Fruit fly (Drosophila melanogaster): ENCODE data around the gene CG18476.

Gene CG18476

DNA sequence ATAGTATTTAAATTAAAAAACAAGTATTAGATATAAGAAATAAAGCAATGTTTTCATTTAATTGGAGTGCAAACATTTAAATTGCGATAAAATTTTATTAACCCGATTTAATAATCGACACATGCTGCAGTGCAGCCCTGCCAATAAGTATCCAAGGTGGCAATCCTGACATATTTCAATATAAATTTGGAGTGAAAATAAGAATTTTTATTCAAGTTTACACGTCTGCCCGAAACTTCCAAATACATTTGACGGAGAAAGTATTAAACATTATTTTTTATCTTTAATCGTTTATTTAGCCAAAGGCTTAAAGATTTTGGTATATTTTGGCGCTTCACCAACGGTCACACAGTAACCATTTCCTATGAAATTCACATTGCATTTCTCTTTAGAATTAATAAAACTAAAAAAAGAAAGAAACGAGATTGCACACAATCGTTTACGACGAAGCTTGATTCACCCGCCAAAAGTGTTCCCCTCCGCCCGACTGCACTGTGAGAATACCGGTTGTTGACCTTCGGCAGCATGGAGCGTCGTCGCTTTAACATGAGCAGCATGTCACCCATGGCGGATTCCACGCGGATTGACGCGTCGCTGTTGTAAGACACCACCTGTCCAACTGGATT lies 49.4 kb downstream of the CG18476 start, which contains the start of gene CG14712 (continued):
- TF ChIP-seq CG17385 (GFP tag; optimal IDR thresholded peaks at IDR 0.05) = no peak
- TF ChIP-seq ssp (GFP tag; IDR thresholded peaks at IDR 0.05) = no peak
- TF ChIP-seq CG16813 (GFP tag; IDR thresholded peaks at IDR 0.05; ENCODE audit: partially characterized antibody) = peak; percentile 27; the same call in 1 of the 3 replicates
- no peak for TF ChIP-seq Neu2 (GFP tag; optimal IDR thresholded peaks at IDR 0.05; ENCODE audit: borderline replicate concordance)
- TF ChIP-seq CG17361 (GFP tag; IDR thresholded peaks at IDR 0.05) = no peak
- no peak for TF ChIP-seq Asciz (GFP tag; optimal IDR thresholded peaks at IDR 0.05)
- TF ChIP-seq org-1 (GFP tag; optimal IDR thresholded peaks at IDR 0.05) = no peak
- TF ChIP-seq lmd (GFP tag; IDR thresholded peaks at IDR 0.05) = no peak
- TF ChIP-seq Hmx (GFP tag; optimal IDR thresholded peaks at IDR 0.05) = no peak
- TF ChIP-seq CG1233 (GFP tag; optimal IDR thresholded peaks at IDR 0.05) = no peak
- TF ChIP-seq CG13296 (GFP tag; optimal IDR thresholded peaks at IDR 0.05) = no peak
- TF ChIP-seq tio (GFP tag; optimal IDR thresholded peaks at IDR 0.05) = no peak
- TF ChIP-seq CG17802 (tag; optimal IDR thresholded peaks at IDR 0.05) = no peak
- no peak for TF ChIP-seq CG30403 (GFP tag; optimal IDR thresholded peaks at IDR 0.05)
- peak; percentile 24 for TF ChIP-seq gro (GFP tag; optimal IDR thresholded peaks at IDR 0.05)
- no peak for TF ChIP-seq Hr39 (optimal IDR thresholded peaks at IDR 0.05)
- peak; percentile 55 for TF ChIP-seq HmgZ (tag; optimal IDR thresholded peaks at IDR 0.05)
- peak; percentile 63 for TF ChIP-seq CG7928 (GFP tag; optimal IDR thresholded peaks at IDR 0.05)
- TF ChIP-seq schlank (tag; optimal IDR thresholded peaks at IDR 0.05) = no peak
- peak in 1 of 2 experiments; percentile 28 for TF ChIP-seq Pdp1 (GFP tag; optimal IDR thresholded peaks at IDR 0.05)
- TF ChIP-seq en (GFP tag; optimal IDR thresholded peaks at IDR 0.05) = no peak
- TF ChIP-seq Camta (GFP tag; optimal IDR thresholded peaks at IDR 0.05) = no peak
- no peak for TF ChIP-seq Dek (tag; optimal IDR thresholded peaks at IDR 0.05)
- peak; percentile 48; the same call in 1 of the 2 replicates for TF ChIP-seq hbn (GFP tag; IDR thresholded peaks at IDR 0.05; ENCODE audit: partially characterized antibody)
- no peak for TF ChIP-seq Sry-β (GFP tag; optimal IDR thresholded peaks at IDR 0.05)
- no peak for TF ChIP-seq Oaz (GFP tag; IDR thresholded peaks at IDR 0.05)
- TF ChIP-seq run (tag; optimal IDR thresholded peaks at IDR 0.05) = no peak
- TF ChIP-seq so (GFP tag; IDR thresholded peaks at IDR 0.05) = no peak
- peak; percentile 43 for TF ChIP-seq Nf-YC (tag; optimal IDR thresholded peaks at IDR 0.05)
- peak; percentile 67 for TF ChIP-seq sna (GFP tag; IDR thresholded peaks at IDR 0.05; ENCODE audit: partially characterized antibody)
- TF ChIP-seq knrl (GFP tag; IDR thresholded peaks at IDR 0.05; ENCODE audit: partially characterized antibody) = peak; percentile 50; the same call in 1 of the 3 replicates
- TF ChIP-seq CG14860 (GFP tag; IDR thresholded peaks at IDR 0.05; ENCODE audit: partially characterized antibody) = peak; percentile 50; the same call in 2 of the 3 replicates
- TF ChIP-seq CG16779 (GFP tag; IDR thresholded peaks at IDR 0.05) = no peak
- no peak for TF ChIP-seq NfI (GFP tag; optimal IDR thresholded peaks at IDR 0.05)
- no peak for TF ChIP-seq psq (GFP tag; optimal IDR thresholded peaks at IDR 0.05)
- no peak for TF ChIP-seq tap (tag; optimal IDR thresholded peaks at IDR 0.05)
- TF ChIP-seq scrt (GFP tag; optimal IDR thresholded peaks at IDR 0.05) = no peak
- no peak for TF ChIP-seq Rx (GFP tag; IDR thresholded peaks at IDR 0.05)
- 0 out of 3 replicates have a peak, but pooled peaks have one; percentile 34 for TF ChIP-seq vnd (GFP tag; IDR thresholded peaks at IDR 0.05; ENCODE audit: partially characterized antibody)
- TF ChIP-seq CG8765 (GFP tag; IDR thresholded peaks at IDR 0.05) = no peak
- TF ChIP-seq dysf (GFP tag; IDR thresholded peaks at IDR 0.05) = no peak
- TF ChIP-seq CG17829 (tag; optimal IDR thresholded peaks at IDR 0.05) = peak; percentile 60
- TF ChIP-seq cad (GFP tag; optimal IDR thresholded peaks at IDR 0.05) = no peak
- TF ChIP-seq CG1832 (GFP tag; optimal IDR thresholded peaks at IDR 0.05) = no peak
- no peak for TF ChIP-seq Dfd (GFP tag; optimal IDR thresholded peaks at IDR 0.05)
- TF ChIP-seq CkIIα-i1 (GFP tag; IDR thresholded peaks at IDR 0.05) = no peak
- no peak for TF ChIP-seq CG10274 (GFP tag; optimal IDR thresholded peaks at IDR 0.05)
- TF ChIP-seq croc (GFP tag; conservative IDR thresholded peaks at IDR 0.05) = no peak
- no peak for TF ChIP-seq CG6765 (GFP tag; optimal IDR thresholded peaks at IDR 0.05)
- peak; percentile 83 for TF ChIP-seq gfzf (GFP tag; optimal IDR thresholded peaks at IDR 0.05)
